Worm (Caenorhabditis elegans): ENCODE measurements around the gene C49F5.6.

DNA sequence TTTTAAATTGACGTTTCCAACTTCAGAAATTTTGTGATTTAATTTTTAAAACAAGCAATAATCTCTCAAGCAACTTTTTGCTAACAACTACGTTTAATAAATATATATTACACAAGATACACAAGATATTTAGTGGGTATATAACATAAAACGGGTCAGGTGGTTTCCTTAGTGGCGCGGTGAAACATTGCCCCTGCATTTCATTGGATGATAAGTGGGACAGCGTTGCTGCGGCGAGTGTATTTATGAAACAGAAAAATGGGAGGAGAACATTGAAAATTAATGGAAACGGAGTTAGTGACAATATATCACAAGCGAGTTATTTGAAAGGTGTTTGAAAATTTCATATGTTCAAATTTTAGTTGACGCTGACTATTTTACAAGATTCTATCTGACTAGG is 4.7 kb downstream of the C49F5.6 start:
- TF ChIP-seq fkh-10 (GFP tag; optimal IDR thresholded peaks at IDR 0.05) (no peak), sea-2 (GFP tag; optimal IDR thresholded peaks at IDR 0.05) (no peak), lsy-12 (tag; optimal IDR thresholded peaks at IDR 0.05) (no peak), egl-27 (tag; optimal IDR thresholded peaks at IDR 0.05) (no peak), ztf-4 (tag; optimal IDR thresholded peaks at IDR 0.05) (no peak), ceh-82 (tag; optimal IDR thresholded peaks at IDR 0.05) (no peak), skn-1 (tag; optimal IDR thresholded peaks at IDR 0.05) (no peak), nfya-1 (tag; optimal IDR thresholded peaks at IDR 0.05; ENCODE audit: insufficient read depth) (peak; percentile 47), pha-4 (tag; optimal IDR thresholded peaks at IDR 0.05) (no peak), jun-1 (tag; optimal IDR thresholded peaks at IDR 0.05) (no peak), nhr-12 (tag; optimal IDR thresholded peaks at IDR 0.05) (no peak), unc-62 (GFP tag; optimal IDR thresholded peaks at IDR 0.05) (no peak)
